Worm (Caenorhabditis elegans) whole organism, L2 larva: ENCODE results near the gene Y45F10B.12.

Experiments used
- F13H6.1 ChIP-seq: sonication (generic microtip); optimal IDR thresholded peaks from 2 replicates; lab custom pipeline; 2016; ENCODE audit warnings: missing genetic modification characterization, missing compliant biosample characterization
- R02D3.7 ChIP-seq: fragments of 150-350 bp; optimal IDR thresholded peaks from 2 replicates; lab custom pipeline; 2014; ENCODE audit warnings: missing biosample characterization, missing genetic modification characterization
- Y55F3AM.14 ChIP-seq: fragments of 200-800 bp; sonication (Bioruptor generic); optimal IDR thresholded peaks from 2 replicates; lab custom pipeline; 2018; ENCODE audit warnings: mild to moderate bottlenecking, missing genetic modification characterization, missing compliant biosample characterization
- ZK546.5 ChIP-seq: sonication (generic microtip); optimal IDR thresholded peaks from 2 replicates; lab custom pipeline; 2017; ENCODE audit warnings: missing biosample characterization, missing genetic modification characterization
- alr-1 ChIP-seq: fragments of 150-350 bp; optimal IDR thresholded peaks from 2 replicates; lab custom pipeline; 2014; ENCODE audit warnings: missing biosample characterization, missing genetic modification characterization
- aly-2 ChIP-seq: fragments of 150-350 bp; optimal IDR thresholded peaks from 2 replicates; lab custom pipeline; 2014; ENCODE audit warnings: missing biosample characterization, missing genetic modification characterization
- ama-1 ChIP-seq: fragments of 150-350 bp; optimal IDR thresholded peaks from 2 replicates; lab custom pipeline; 2018; ENCODE audit warnings: inconsistent platforms
- ceh-16 ChIP-seq: fragments of 150-350 bp; optimal IDR thresholded peaks from 2 replicates; lab custom pipeline; 2014; ENCODE audit warnings: missing biosample characterization, missing genetic modification characterization
- crh-2 ChIP-seq: sonication (generic microtip); optimal IDR thresholded peaks from 2 replicates; lab custom pipeline; 2017; ENCODE audit warnings: missing biosample characterization, missing genetic modification characterization
- dmd-4 ChIP-seq: sonication (generic microtip); optimal IDR thresholded peaks from 2 replicates; lab custom pipeline; 2017; ENCODE audit warnings: missing biosample characterization, missing genetic modification characterization
- egl-27 ChIP-seq: sonication (generic microtip); optimal IDR thresholded peaks from 3 replicates; lab custom pipeline; 2017; ENCODE audit warnings: missing biosample characterization, missing genetic modification reagents, missing genetic modification characterization
- elt-3 ChIP-seq: sonication (generic microtip); optimal IDR thresholded peaks from 2 replicates; lab custom pipeline; 2017; ENCODE audit warnings: missing biosample characterization, missing genetic modification characterization
- gmeb-1 ChIP-seq: fragments of 150-350 bp; optimal IDR thresholded peaks from 2 replicates; lab custom pipeline; 2014; ENCODE audit warnings: missing biosample characterization, missing genetic modification characterization
- lin-11 ChIP-seq: fragments of 150-350 bp; sonication (generic microtip); optimal IDR thresholded peaks from 2 replicates; lab custom pipeline; 2014; ENCODE audit warnings: missing biosample characterization, missing genetic modification characterization, inconsistent platforms, mixed read lengths
- lin-13 ChIP-seq: fragments of 150-350 bp; optimal IDR thresholded peaks from 2 replicates; lab custom pipeline; 2014; ENCODE audit warnings: missing biosample characterization, missing genetic modification reagents, missing genetic modification characterization
- lin-39 ChIP-seq: fragments of 150-350 bp; optimal IDR thresholded peaks from 2 replicates; lab custom pipeline; 2014; ENCODE audit warnings: missing biosample characterization, missing genetic modification reagents, missing genetic modification characterization
- mab-5 ChIP-seq: fragments of 150-350 bp; optimal IDR thresholded peaks from 2 replicates; lab custom pipeline; 2014; ENCODE audit warnings: missing biosample characterization, missing genetic modification characterization
- mbf-1 ChIP-seq: sonication (generic microtip); optimal IDR thresholded peaks from 2 replicates; lab custom pipeline; 2017; ENCODE audit warnings: missing biosample characterization, missing genetic modification characterization
- mdl-1 ChIP-seq, 2 experiments: fragments of 150-350 bp in 1 of 2; sonication (generic microtip) in 1 of 2; optimal IDR thresholded peaks; 2 replicates each; lab custom pipeline; 2017; ENCODE audit warnings: missing biosample characterization in 2 of 2, missing genetic modification characterization in 2 of 2
- nhr-10 ChIP-seq: sonication (generic microtip); optimal IDR thresholded peaks from 2 replicates; lab custom pipeline; 2017; ENCODE audit warnings: missing biosample characterization, missing genetic modification characterization
- nhr-11 ChIP-seq: fragments of 150-350 bp; optimal IDR thresholded peaks from 2 replicates; lab custom pipeline; 2014; ENCODE audit warnings: missing biosample characterization, missing genetic modification characterization
- nhr-129 ChIP-seq: fragments of 150-350 bp; optimal IDR thresholded peaks from 2 replicates; lab custom pipeline; 2014; ENCODE audit warnings: missing biosample characterization, missing genetic modification characterization
- nhr-23 ChIP-seq: fragments of 150-350 bp; optimal IDR thresholded peaks from 2 replicates; lab custom pipeline; 2014; ENCODE audit warnings: missing biosample characterization, missing genetic modification reagents, missing genetic modification characterization
- nhr-237 ChIP-seq: fragments of 150-350 bp; optimal IDR thresholded peaks from 2 replicates; lab custom pipeline; 2014; ENCODE audit warnings: missing biosample characterization, missing genetic modification characterization
- peb-1 ChIP-seq: fragments of 150-350 bp; optimal IDR thresholded peaks from 2 replicates; lab custom pipeline; 2014; ENCODE audit warnings: missing biosample characterization, missing genetic modification characterization
- sem-4 ChIP-seq: fragments of 150-350 bp; optimal IDR thresholded peaks from 2 replicates; lab custom pipeline; 2014; ENCODE audit warnings: missing biosample characterization, missing genetic modification reagents, missing genetic modification characterization
- sma-3 ChIP-seq: sonication (generic microtip); optimal IDR thresholded peaks from 2 replicates; lab custom pipeline; 2016; ENCODE audit warnings: missing genetic modification reagents, missing genetic modification characterization, missing compliant biosample characterization
- sma-9 ChIP-seq, 2 experiments: fragments of 150-350 bp in 1 of 2; sonication (generic microtip) in 1 of 2; optimal IDR thresholded peaks; 2 replicates each; lab custom pipeline; 2014 to 2016; ENCODE audit warnings: missing genetic modification characterization in 2 of 2, mild to moderate bottlenecking in 1 of 2, missing biosample characterization in 1 of 2, missing compliant biosample characterization in 1 of 2, missing genetic modification reagents in 1 of 2, moderate library complexity in 1 of 2
- snpc-4 ChIP-seq: fragments of 150-350 bp; optimal IDR thresholded peaks from 2 replicates; lab custom pipeline; 2014; ENCODE audit warnings: missing biosample characterization, missing genetic modification characterization
- unc-39 ChIP-seq: fragments of 150-350 bp; optimal IDR thresholded peaks from 2 replicates; lab custom pipeline; 2014; ENCODE audit warnings: missing biosample characterization, missing genetic modification characterization
- unc-55 ChIP-seq: fragments of 150-350 bp; sonication (generic microtip); optimal IDR thresholded peaks from 3 replicates; lab custom pipeline; 2014; ENCODE audit warnings: missing biosample characterization, missing genetic modification reagents, missing genetic modification characterization
- unc-62 ChIP-seq: fragments of 150-350 bp; optimal IDR thresholded peaks from 2 replicates; lab custom pipeline; 2014; ENCODE audit warnings: missing biosample characterization, missing genetic modification reagents, missing genetic modification characterization
- ztf-1 ChIP-seq: fragments of 200-800 bp; sonication (Bioruptor generic); conservative IDR thresholded peaks from 2 replicates; pipeline ENCODE4 v1.3.6; 2022; ENCODE audit warnings: missing genetic modification characterization, missing compliant biosample characterization
- ztf-11 ChIP-seq: sonication (generic microtip); optimal IDR thresholded peaks from 2 replicates; lab custom pipeline; 2017; ENCODE audit warnings: missing biosample characterization, missing genetic modification characterization
- ztf-4 ChIP-seq: fragments of 150-350 bp; optimal IDR thresholded peaks from 2 replicates; lab custom pipeline; 2014; ENCODE audit warnings: missing biosample characterization, missing genetic modification characterization

The Y45F10B.12 gene

ce11 chrIV:13623533-13623932, 36.3 kb downstream of the Y45F10B.12 start, which contains the start of gene C08F11.1:
Gene C08F11.1 (plus strand): TSS chrIV:13623833.
- TF ChIP-seq unc-55 (GFP tag; lab: Kevin White, UChicago), result no peak
- no peak for TF ChIP-seq sma-9 (GFP tag; optimal IDR thresholded peaks at IDR 0.05; lab: Kevin White, UChicago)
- TF ChIP-seq sma-9 (tag; optimal IDR thresholded peaks at IDR 0.05; lab: Kevin White, UChicago), result no peak
- TF ChIP-seq R02D3.7 (tag; lab: Kevin White, UChicago), result no peak
- TF ChIP-seq lin-39, result no peak
- no peak for TF ChIP-seq aly-2 (tag; lab: Kevin White, UChicago)
- TF ChIP-seq egl-27, result no peak
- TF ChIP-seq nhr-11 (tag; lab: Kevin White, UChicago), result no peak
- TF ChIP-seq lin-11 (tag; lab: Kevin White, UChicago), result no peak
- no peak for TF ChIP-seq nhr-237
- no peak for TF ChIP-seq sma-3 (GFP tag; lab: Kevin White, UChicago)
- no peak for TF ChIP-seq nhr-23 (tag; lab: Kevin White, UChicago)
- no peak for TF ChIP-seq ama-1

- TF ChIP-seq peb-1, result no peak
- no peak for TF ChIP-seq nhr-237
- no peak for TF ChIP-seq ztf-11 (tag; lab: Kevin White, UChicago)
- no peak for TF ChIP-seq alr-1
- no peak for TF ChIP-seq F13H6.1 (tag; lab: Kevin White, UChicago)
- no peak for TF ChIP-seq sma-3 (GFP tag; lab: Kevin White, UChicago)
- TF ChIP-seq mab-5 (tag; lab: Kevin White, UChicago), result no peak
- no peak for TF ChIP-seq mdl-1 (tag; optimal IDR thresholded peaks at IDR 0.05; lab: Kevin White, UChicago)
- no peak for TF ChIP-seq lin-11 (tag; lab: Kevin White, UChicago)
- TF ChIP-seq dmd-4, result no peak
Observed at ce11 chrIV:13626469-13626868, 39.2 kb downstream of the Y45F10B.12 start, which contains the start of gene sru-21. Gene sru-21 (plus strand): TSS chrIV:13626769.

- no peak for TF ChIP-seq sma-3 (GFP tag; lab: Kevin White, UChicago)
- TF ChIP-seq nhr-10 (tag; lab: Kevin White, UChicago), result no peak
- TF ChIP-seq lin-13, result no peak
- TF ChIP-seq ztf-1 (GFP tag; lab: Robert Waterston, UW), result no peak
- no peak for TF ChIP-seq ztf-4 (tag; lab: Kevin White, UChicago)
- TF ChIP-seq sem-4 (tag; lab: Kevin White, UChicago), result no peak
- no peak for TF ChIP-seq nhr-11 (tag; lab: Kevin White, UChicago)
- TF ChIP-seq snpc-4 (tag; lab: Kevin White, UChicago), result no peak
- TF ChIP-seq elt-3 (tag; lab: Kevin White, UChicago), result no peak
- no peak for TF ChIP-seq alr-1
- no peak for TF ChIP-seq unc-39 (tag; lab: Kevin White, UChicago)
Observed at ce11 chrIV:13632613-13633012, 45.3 kb downstream of the Y45F10B.12 start.

ce11 chrIV:13633165-13633564, 45.9 kb downstream of the Y45F10B.12 start, which contains the start of gene fbxa-98:
Gene fbxa-98 (plus strand): TSS chrIV:13633407.
- no peak for TF ChIP-seq nhr-11 (tag; lab: Kevin White, UChicago)
- TF ChIP-seq unc-62, result no peak
- no peak for TF ChIP-seq sma-9 (GFP tag; optimal IDR thresholded peaks at IDR 0.05; lab: Kevin White, UChicago)
- no peak for TF ChIP-seq sma-9 (tag; optimal IDR thresholded peaks at IDR 0.05; lab: Kevin White, UChicago)
- no peak for TF ChIP-seq ZK546.5 (tag; lab: Kevin White, UChicago)
- TF ChIP-seq R02D3.7 (tag; lab: Kevin White, UChicago), result no peak
- no peak for TF ChIP-seq mbf-1 (tag; lab: Kevin White, UChicago)
- TF ChIP-seq Y55F3AM.14, result no peak
- no peak for TF ChIP-seq aly-2 (tag; lab: Kevin White, UChicago)
- no peak for TF ChIP-seq alr-1
- no peak for TF ChIP-seq gmeb-1
- TF ChIP-seq crh-2 (tag; lab: Kevin White, UChicago), result no peak
- no peak for TF ChIP-seq snpc-4 (tag; lab: Kevin White, UChicago)
- no peak for TF ChIP-seq ama-1
- TF ChIP-seq ceh-16 (tag; lab: Kevin White, UChicago), result no peak
- no peak for TF ChIP-seq nhr-237
- no peak for TF ChIP-seq nhr-129 (tag; lab: Kevin White, UChicago)
- TF ChIP-seq peb-1, result no peak
- TF ChIP-seq, all 48 proteins: peak for 0

- no peak for TF ChIP-seq ceh-16 (tag; lab: Kevin White, UChicago)
- no peak for TF ChIP-seq lin-11 (tag; lab: Kevin White, UChicago)
Observed at ce11 chrIV:13636975-13637374, 49.7 kb downstream of the Y45F10B.12 start, which contains the start of gene C08F11.7. Gene C08F11.7 (plus strand): TSS chrIV:13637275.
